Fruit fly (Drosophila melanogaster) whole organism, embryonic: ENCODE results near the gene GC2.

Experiments used
- BEAF-32 ChIP-seq: fragments of 200-800 bp; sonication (Bioruptor generic); optimal IDR thresholded peaks from 3 replicates; lab custom pipeline; 2017; ENCODE audit warnings: missing biosample characterization, missing genetic modification characterization, mild to moderate bottlenecking, moderate library complexity, missing genetic modification reagents
- CG12236 ChIP-seq: fragments of 200-800 bp; sonication (Bioruptor generic); optimal IDR thresholded peaks from 2 replicates; lab custom pipeline; 2016; ENCODE audit warnings: missing biosample characterization, missing genetic modification characterization
- CG12299 ChIP-seq: fragments of 200-800 bp; sonication (Bioruptor generic); optimal IDR thresholded peaks from 2 replicates; lab custom pipeline; 2018; ENCODE audit warnings: missing biosample characterization, mild to moderate bottlenecking, missing genetic modification characterization
- CG1233 ChIP-seq: fragments of 200-800 bp; sonication (Bioruptor generic); optimal IDR thresholded peaks from 4 replicates; lab custom pipeline; 2018; ENCODE audit warnings: missing biosample characterization, mild to moderate bottlenecking, missing genetic modification characterization
- CG13775 ChIP-seq: fragments of 200-800 bp; sonication (Bioruptor generic); optimal IDR thresholded peaks from 3 replicates; lab custom pipeline; 2017; ENCODE audit warnings: missing biosample characterization, mild to moderate bottlenecking, missing genetic modification characterization
- CG15514 ChIP-seq: fragments of 200-800 bp; sonication (Bioruptor generic); optimal IDR thresholded peaks from 3 replicates; lab custom pipeline; 2017; ENCODE audit warnings: missing biosample characterization, missing genetic modification characterization, mild to moderate bottlenecking, moderate library complexity, missing genetic modification reagents
- CG17359 ChIP-seq: fragments of 200-800 bp; sonication (Bioruptor generic); optimal IDR thresholded peaks from 3 replicates; lab custom pipeline; 2018; ENCODE audit warnings: missing biosample characterization, mild to moderate bottlenecking, missing genetic modification characterization, moderate library complexity
- CG18764 ChIP-seq: fragments of 200-800 bp; sonication (Bioruptor generic); optimal IDR thresholded peaks from 3 replicates; lab custom pipeline; 2016; ENCODE audit warnings: missing biosample characterization, missing genetic modification characterization
- CG2129 ChIP-seq: fragments of 200-800 bp; sonication (Bioruptor generic); IDR thresholded peaks from 2 replicates; pipeline ENCODE4 v1.3.6; 2022; ENCODE audit warnings: missing biosample characterization, missing genetic modification characterization; ENCODE audit not compliant: partially characterized antibody
- CG31365 ChIP-seq: fragments of 200-800 bp; sonication (Bioruptor generic); optimal IDR thresholded peaks from 2 replicates; lab custom pipeline; 2018; ENCODE audit warnings: missing biosample characterization, mild to moderate bottlenecking, missing genetic modification characterization
- CG32772 ChIP-seq: fragments of 200-800 bp; sonication (Bioruptor generic); IDR thresholded peaks from 2 replicates; pipeline ENCODE4 v1.3.6; 2022; ENCODE audit warnings: missing biosample characterization, missing genetic modification characterization
- CG4730 ChIP-seq: fragments of 200-800 bp; sonication (Bioruptor generic); IDR thresholded peaks from 2 replicates; pipeline ENCODE4 v1.3.6; 2022; ENCODE audit warnings: missing biosample characterization, missing genetic modification characterization
- CG5180 ChIP-seq: fragments of 200-800 bp; sonication (Bioruptor generic); optimal IDR thresholded peaks from 3 replicates; lab custom pipeline; 2017; ENCODE audit warnings: missing biosample characterization, missing genetic modification characterization, mild to moderate bottlenecking, moderate library complexity, missing genetic modification reagents
- CG8359 ChIP-seq: fragments of 200-800 bp; sonication (Bioruptor generic); optimal IDR thresholded peaks from 2 replicates; lab custom pipeline; 2017; ENCODE audit warnings: missing biosample characterization, mild to moderate bottlenecking, missing genetic modification characterization, borderline replicate concordance
- Camta ChIP-seq: fragments of 200-800 bp; sonication (Bioruptor generic); optimal IDR thresholded peaks from 2 replicates; lab custom pipeline; 2016; ENCODE audit warnings: missing biosample characterization, missing genetic modification characterization
- CoRest ChIP-seq: fragments of 200-800 bp; sonication (Bioruptor generic); optimal IDR thresholded peaks from 3 replicates; lab custom pipeline; 2018; ENCODE audit warnings: missing biosample characterization, mild to moderate bottlenecking, missing genetic modification characterization, moderate library complexity
- Drgx ChIP-seq: fragments of 200-800 bp; sonication (Bioruptor generic); IDR thresholded peaks from 2 replicates; pipeline ENCODE4 v1.3.6; 2022; ENCODE audit warnings: missing biosample characterization, missing genetic modification characterization
- E2f1 ChIP-seq: fragments of 200-800 bp; sonication (Bioruptor generic); IDR thresholded peaks from 2 replicates; pipeline ENCODE4 v1.3.6; 2022; ENCODE audit warnings: missing biosample characterization, missing genetic modification characterization
- GATAe ChIP-seq: fragments of 200-800 bp; sonication (Bioruptor generic); conservative IDR thresholded peaks from 2 replicates; pipeline ENCODE4 v1.3.6; 2022; ENCODE audit warnings: missing biosample characterization, missing genetic modification characterization
- HLH54F ChIP-seq: fragments of 200-800 bp; sonication (Bioruptor generic); optimal IDR thresholded peaks from 3 replicates; lab custom pipeline; 2016; ENCODE audit warnings: missing biosample characterization, missing genetic modification characterization
- Hr3 ChIP-seq: fragments of 200-800 bp; sonication (Bioruptor generic); optimal IDR thresholded peaks from 3 replicates; lab custom pipeline; 2016; ENCODE audit warnings: missing biosample characterization, missing genetic modification characterization
- Hr78 ChIP-seq, 2 experiments: fragments of 200-800 bp in 1 of 2; fragments of >200 bp in 1 of 2; sonication (Bioruptor generic) in 1 of 2; optimal IDR thresholded peaks; 2 replicates each; lab custom pipeline; 2017 to 2019; ENCODE audit warnings: missing biosample characterization in 2 of 2, missing genetic modification characterization in 2 of 2, mild to moderate bottlenecking in 1 of 2, moderate library complexity in 1 of 2
- Lpt ChIP-seq: fragments of >200 bp; optimal IDR thresholded peaks from 2 replicates; lab custom pipeline; 2018; ENCODE audit warnings: missing biosample characterization, missing genetic modification characterization
- MESR4 ChIP-seq: fragments of 200-800 bp; sonication (Bioruptor generic); optimal IDR thresholded peaks from 2 replicates; lab custom pipeline; 2018; ENCODE audit warnings: missing biosample characterization, mild to moderate bottlenecking, missing genetic modification characterization, moderate library complexity
- Meics ChIP-seq: fragments of 200-800 bp; sonication (Bioruptor generic); optimal IDR thresholded peaks from 2 replicates; lab custom pipeline; 2017; ENCODE audit warnings: missing biosample characterization, mild to moderate bottlenecking, missing genetic modification characterization
- Mrtf ChIP-seq: fragments of 200-800 bp; sonication (Bioruptor generic); IDR thresholded peaks from 3 replicates; pipeline ENCODE4 v1.3.6; 2022; ENCODE audit warnings: missing biosample characterization, missing genetic modification characterization
- Neu2 ChIP-seq: fragments of 200-800 bp; sonication (Bioruptor generic); optimal IDR thresholded peaks from 3 replicates; lab custom pipeline; 2016; ENCODE audit warnings: missing biosample characterization, missing genetic modification characterization, borderline replicate concordance
- Nf-YC ChIP-seq: fragments of 200-800 bp; optimal IDR thresholded peaks from 3 replicates; lab custom pipeline; 2019; ENCODE audit warnings: missing biosample characterization, mild to moderate bottlenecking, missing genetic modification characterization, moderate library complexity
- Oli ChIP-seq: fragments of 200-800 bp; sonication (Bioruptor generic); optimal IDR thresholded peaks from 2 replicates; lab custom pipeline; 2018; ENCODE audit warnings: missing biosample characterization, mild to moderate bottlenecking, missing genetic modification characterization, moderate library complexity
- Optix ChIP-seq: fragments of 200-800 bp; sonication (Bioruptor generic); IDR thresholded peaks from 3 replicates; pipeline ENCODE4 v1.3.6; 2022; ENCODE audit warnings: missing biosample characterization, missing genetic modification characterization
- Pdp1 ChIP-seq, 2 experiments: fragments of 200-800 bp; sonication (Bioruptor generic); optimal IDR thresholded peaks; 3 replicates each; lab custom pipeline; 2016; ENCODE audit warnings: missing biosample characterization in 2 of 2, missing genetic modification characterization in 2 of 2, mild to moderate bottlenecking in 1 of 2, moderate library complexity in 1 of 2
- Scr ChIP-seq: fragments of 200-800 bp; sonication (Bioruptor generic); IDR thresholded peaks from 2 replicates; pipeline ENCODE4 v1.3.6; 2022; ENCODE audit warnings: missing biosample characterization, missing genetic modification characterization; ENCODE audit not compliant: partially characterized antibody
- Taf1 ChIP-seq: fragments of 200-800 bp; sonication (Bioruptor generic); IDR thresholded peaks from 2 replicates; pipeline ENCODE4 v1.3.6; 2022; ENCODE audit warnings: missing biosample characterization, missing genetic modification characterization
- aop ChIP-seq: fragments of 200-800 bp; sonication (Bioruptor generic); IDR thresholded peaks from 2 replicates; pipeline ENCODE4 v1.3.6; 2022; ENCODE audit warnings: missing biosample characterization, missing genetic modification characterization
- bsh ChIP-seq, 2 experiments: fragments of 200-800 bp; sonication (Bioruptor generic); optimal IDR thresholded peaks; 2 replicates each; lab custom pipeline; 2017 to 2018; ENCODE audit warnings: mild to moderate bottlenecking in 2 of 2, missing biosample characterization in 2 of 2, missing genetic modification characterization in 2 of 2, moderate library complexity in 1 of 2
- caup ChIP-seq: fragments of 200-800 bp; sonication (Bioruptor generic); optimal IDR thresholded peaks from 3 replicates; lab custom pipeline; 2017; ENCODE audit warnings: missing biosample characterization, mild to moderate bottlenecking, missing genetic modification characterization, moderate library complexity; ENCODE audit not compliant: severe bottlenecking
- chinmo ChIP-seq: fragments of 200-800 bp; sonication (Bioruptor generic); IDR thresholded peaks from 4 replicates; pipeline ENCODE4 v1.3.6; 2022; ENCODE audit warnings: missing biosample characterization, missing genetic modification characterization; ENCODE audit not compliant: partially characterized antibody
- crp ChIP-seq, 2 experiments: fragments of 200-800 bp; sonication (Bioruptor generic); optimal IDR thresholded peaks; 2 replicates in 1 of 2; 3 replicates in 1 of 2; lab custom pipeline; 2017; ENCODE audit warnings: missing biosample characterization in 2 of 2, missing genetic modification characterization in 2 of 2, mild to moderate bottlenecking in 1 of 2, moderate library complexity in 1 of 2
- da ChIP-seq: fragments of 200-800 bp; sonication (Bioruptor generic); optimal IDR thresholded peaks from 2 replicates; lab custom pipeline; 2016; ENCODE audit warnings: missing biosample characterization, missing genetic modification characterization
- ftz-f1 ChIP-seq: fragments of 200-800 bp; sonication (Bioruptor generic); optimal IDR thresholded peaks from 2 replicates; lab custom pipeline; 2016; ENCODE audit warnings: missing biosample characterization, missing genetic modification characterization
- gem ChIP-seq: fragments of 200-800 bp; sonication (Bioruptor generic); optimal IDR thresholded peaks from 2 replicates; lab custom pipeline; 2019; ENCODE audit warnings: missing biosample characterization, mild to moderate bottlenecking, missing genetic modification characterization, moderate library complexity
- gsb ChIP-seq: fragments of 200-800 bp; sonication (Bioruptor generic); IDR thresholded peaks from 2 replicates; pipeline ENCODE4 v1.3.6; 2022; ENCODE audit warnings: missing biosample characterization, missing genetic modification characterization
- her ChIP-seq: fragments of 200-800 bp; sonication (Bioruptor generic); optimal IDR thresholded peaks from 2 replicates; lab custom pipeline; 2016; ENCODE audit warnings: missing biosample characterization, missing genetic modification characterization
- jing ChIP-seq: fragments of 200-800 bp; sonication (Bioruptor generic); optimal IDR thresholded peaks from 2 replicates; lab custom pipeline; 2018; ENCODE audit warnings: missing biosample characterization, mild to moderate bottlenecking, missing genetic modification characterization
- maf-S ChIP-seq: fragments of 200-800 bp; sonication (Bioruptor generic); optimal IDR thresholded peaks from 2 replicates; lab custom pipeline; 2016; ENCODE audit warnings: missing biosample characterization, missing genetic modification characterization
- nom ChIP-seq: fragments of 200-800 bp; sonication (Bioruptor generic); optimal IDR thresholded peaks from 2 replicates; lab custom pipeline; 2017; ENCODE audit warnings: missing biosample characterization, missing genetic modification characterization, mild to moderate bottlenecking, moderate library complexity, missing genetic modification reagents
- rib ChIP-seq: fragments of 200-800 bp; sonication (Bioruptor generic); IDR thresholded peaks from 2 replicates; pipeline ENCODE4 v1.3.6; 2022; ENCODE audit warnings: missing biosample characterization, missing genetic modification characterization
- sug ChIP-seq: fragments of 200-800 bp; optimal IDR thresholded peaks from 2 replicates; lab custom pipeline; 2019; ENCODE audit warnings: missing biosample characterization, mild to moderate bottlenecking, missing genetic modification characterization, moderate library complexity
- toy ChIP-seq: fragments of 200-800 bp; sonication (Bioruptor generic); IDR thresholded peaks from 2 replicates; pipeline ENCODE4 v1.3.6; 2022; ENCODE audit warnings: missing biosample characterization, missing genetic modification characterization

Gene GC2

dm6 chr3R:11962739-11963214 lies 8.7 kb upstream of the GC2 start, which contains the start of the genes CG3281 and aurA (continued):
- 0 out of 2 replicates have a peak, but pooled peaks have one; percentile 33 for TF ChIP-seq Taf1 (GFP tag; lab: Robert Waterston, UW)
- no peak for TF ChIP-seq toy
- TF ChIP-seq MESR4 (GFP tag; lab: Kevin White, UChicago), result no peak
- peak; percentile 64 for TF ChIP-seq CG18764 (GFP tag; lab: Kevin White, UChicago)
- TF ChIP-seq rib (GFP tag; lab: Robert Waterston, UW), result no peak
- no peak for TF ChIP-seq CG8359 (GFP tag; lab: Kevin White, UChicago)
- TF ChIP-seq Optix (GFP tag; lab: Robert Waterston, UW), result no peak
- peak; percentile 78 to 82 for TF ChIP-seq Pdp1 (GFP tag; optimal IDR thresholded peaks at IDR 0.05; lab: Kevin White, UChicago)
- no peak for TF ChIP-seq aop (GFP tag; lab: Robert Waterston, UW)
- no peak for TF ChIP-seq gsb (GFP tag; lab: Robert Waterston, UW)
- TF ChIP-seq gem (tag; lab: Kevin White, UChicago), result peak; percentile 78
- peak; percentile 86 for TF ChIP-seq sug (tag; lab: Kevin White, UChicago)
- TF ChIP-seq nom, result peak; percentile 14
- TF ChIP-seq CG32772 (GFP tag; lab: Robert Waterston, UW), result 0 out of 2 replicates have a peak, but pooled peaks have one; percentile 31
- TF ChIP-seq Oli (tag; lab: Kevin White, UChicago), result peak; percentile 44
- TF ChIP-seq Drgx (GFP tag; lab: Robert Waterston, UW), result no peak
- TF ChIP-seq maf-S (GFP tag; lab: Kevin White, UChicago), result peak; percentile 71
- peak; percentile 60 for TF ChIP-seq CG17359
- TF ChIP-seq HLH54F, result peak; percentile 80
- peak; percentile 88 for TF ChIP-seq CoRest (tag; lab: Kevin White, UChicago)
- peak; percentile 28 for TF ChIP-seq Neu2 (GFP tag; lab: Kevin White, UChicago)
- TF ChIP-seq Scr (GFP tag; lab: Robert Waterston, UW), result peak; percentile 98
- TF ChIP-seq CG13775 (GFP tag; lab: Kevin White, UChicago), result peak; percentile 77
- peak; percentile 83 for TF ChIP-seq CG15514 (GFP tag; lab: Kevin White, UChicago)
- no peak for TF ChIP-seq ftz-f1 (GFP tag; lab: Kevin White, UChicago)
- TF ChIP-seq CG1233 (GFP tag; lab: Kevin White, UChicago), result peak; percentile 45
- peak; percentile 78 for TF ChIP-seq Hr3 (GFP tag; lab: Kevin White, UChicago)
- no peak for TF ChIP-seq da
- peak; percentile 38 for TF ChIP-seq E2f1 (GFP tag; lab: Robert Waterston, UW)
- TF ChIP-seq CG4730, result peak; percentile 36; the same call in 1 of the 2 replicates
- TF ChIP-seq Meics, result peak; percentile 61
- TF ChIP-seq Mrtf (GFP tag; lab: Robert Waterston, UW), result no peak
- TF ChIP-seq BEAF-32 (GFP tag; lab: Kevin White, UChicago), result peak; percentile 100
- no peak for TF ChIP-seq caup
- TF ChIP-seq CG2129, result peak; percentile 97
- no peak for TF ChIP-seq jing (GFP tag; lab: Kevin White, UChicago)
- no peak for TF ChIP-seq CG5180
- peak; percentile 20 for TF ChIP-seq CG12236 (GFP tag; lab: Kevin White, UChicago)
- peak; percentile 50 for TF ChIP-seq her (GFP tag; lab: Kevin White, UChicago)
- TF ChIP-seq bsh (GFP tag; optimal IDR thresholded peaks at IDR 0.05; lab: Kevin White, UChicago), result peak in 1 of 2 experiments; percentile 54
- TF ChIP-seq chinmo (GFP tag; lab: Robert Waterston, UW), result peak; percentile 86; the same call in 3 of the 4 replicates
- TF ChIP-seq Hr78 (GFP tag; optimal IDR thresholded peaks at IDR 0.05; lab: Kevin White, UChicago), result no peak
- no peak for TF ChIP-seq Lpt (GFP tag; lab: Kevin White, UChicago)
- peak; percentile 94 to 96 for TF ChIP-seq crp (GFP tag; optimal IDR thresholded peaks at IDR 0.05; lab: Kevin White, UChicago)
- TF ChIP-seq CG12299 (tag; lab: Kevin White, UChicago), result peak; percentile 10
- no peak for TF ChIP-seq CG31365 (tag; lab: Kevin White, UChicago)
- peak; percentile 75 for TF ChIP-seq Nf-YC
- peak; percentile 69 for TF ChIP-seq Camta (GFP tag; lab: Kevin White, UChicago)
- TF ChIP-seq GATAe (GFP tag; lab: Robert Waterston, UW), result no peak
